Worm (Caenorhabditis elegans): ENCODE results near the gene F54F12.1.

DNA sequence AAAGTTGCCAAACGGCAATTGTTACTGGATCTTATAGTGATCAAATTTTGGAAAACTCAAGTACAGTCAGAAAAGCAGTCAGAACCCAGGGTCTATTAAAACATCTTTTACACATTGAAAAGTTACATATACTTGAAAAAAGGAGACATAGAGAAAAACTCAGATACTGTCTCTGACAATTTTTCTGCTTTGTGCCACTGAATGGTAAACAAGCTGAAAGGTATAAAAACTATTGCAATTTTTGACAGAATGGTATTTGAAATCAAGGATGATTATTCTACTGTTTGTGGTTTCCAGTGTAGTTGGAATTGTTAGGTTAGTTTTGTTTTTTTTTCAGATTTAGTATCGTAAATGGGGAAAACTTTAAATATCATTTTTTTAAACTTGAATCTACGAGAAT lies 34.5 kb downstream of the F54F12.1 start, which contains the start of gene cyp-13A11:
- no peak for TF ChIP-seq mep-1 (tag; optimal IDR thresholded peaks at IDR 0.05)
- TF ChIP-seq mab-9 (GFP tag; IDR thresholded peaks at IDR 0.05) = no peak
- TF ChIP-seq ces-1 (GFP tag; optimal IDR thresholded peaks at IDR 0.05) = no peak
- TF ChIP-seq alr-1 (tag; optimal IDR thresholded peaks at IDR 0.05; ENCODE audit: borderline replicate concordance) = no peak
- TF ChIP-seq pqm-1 (tag; optimal IDR thresholded peaks at IDR 0.05) = no peak
- no peak for TF ChIP-seq jun-1 (tag; optimal IDR thresholded peaks at IDR 0.05)
- no peak for TF ChIP-seq zag-1 (tag; optimal IDR thresholded peaks at IDR 0.05)
- TF ChIP-seq nhr-28 (tag; optimal IDR thresholded peaks at IDR 0.05) = no peak
- no peak for TF ChIP-seq hpl-2 (GFP tag; optimal IDR thresholded peaks at IDR 0.05)
- no peak for TF ChIP-seq egl-27 (tag; optimal IDR thresholded peaks at IDR 0.05)

Measured in whole organism, L1 larva.